1 worm cellular context compared by ENCODE assay signal in genomic region chrX:5199825-5200373, ce11.
TF ChIP-seq lines count a peak whose summit lies in the region.

No protein-coding gene starts in this region.

TF ChIP-seq in whole organism, L2 larva, 48 proteins besides CTCF, POLR2A, EP300 and RAD21 (continued from another document):
- TF ChIP-seq ZK546.5 (tag; optimal IDR thresholded peaks at IDR 0.05; lab: Kevin White, UChicago) (no peak), dmd-4 (tag; optimal IDR thresholded peaks at IDR 0.05; lab: Kevin White, UChicago) (no peak), nhr-6 (tag; optimal IDR thresholded peaks at IDR 0.05; lab: Kevin White, UChicago) (no peak), sma-9 (GFP tag; optimal IDR thresholded peaks at IDR 0.05; lab: Kevin White, UChicago) (peak; percentile 13), sma-9 (tag; optimal IDR thresholded peaks at IDR 0.05; lab: Kevin White, UChicago) (no peak), ztf-11 (tag; optimal IDR thresholded peaks at IDR 0.05; lab: Kevin White, UChicago) (no peak), gmeb-1 (tag; optimal IDR thresholded peaks at IDR 0.05; lab: Kevin White, UChicago) (no peak), nhr-21 (tag; optimal IDR thresholded peaks at IDR 0.05; lab: Kevin White, UChicago) (no peak)
TF ChIP-seq in whole organism, L2 larva: peak in this region for 5.
